Worm (Caenorhabditis elegans) whole organism, L4 larva: ENCODE measurements around the gene tag-209.

Experiments used
- ceh-20 ChIP-seq: fragments of 200-800 bp; sonication (Bioruptor generic); IDR thresholded peaks from 2 replicates; pipeline ENCODE4 v1.3.6; 2022; ENCODE audit warnings: missing genetic modification reagents, missing genetic modification characterization, missing compliant biosample characterization
- jun-1 ChIP-seq: fragments of 150-350 bp; optimal IDR thresholded peaks from 2 replicates; lab custom pipeline; 2014; ENCODE audit warnings: missing biosample characterization, missing genetic modification reagents, missing genetic modification characterization
- lin-39 ChIP-seq: fragments of 150-350 bp; optimal IDR thresholded peaks from 2 replicates; lab custom pipeline; 2014; ENCODE audit warnings: missing biosample characterization, missing genetic modification reagents, missing genetic modification characterization
- mep-1 ChIP-seq: fragments of 150-350 bp; sonication (generic microtip); optimal IDR thresholded peaks from 3 replicates; lab custom pipeline; 2014; ENCODE audit warnings: missing biosample characterization, missing genetic modification characterization
- pha-4 ChIP-seq, 2 experiments: fragments of 150-350 bp in 1 of 2; fragments of 200-800 bp in 1 of 2; sonication (Bioruptor generic) in 1 of 2; IDR thresholded peaks in 1 of 2; optimal IDR thresholded peaks in 1 of 2; 2 replicates each; pipeline versions ENCODE4 v1.3.6 to Lab custom; 2014 to 2022; ENCODE audit warnings: missing genetic modification characterization in 2 of 2, missing genetic modification reagents in 2 of 2, missing biosample characterization in 1 of 2, missing compliant biosample characterization in 1 of 2
- tag-97 ChIP-seq: fragments of 200-800 bp; sonication (Bioruptor generic); IDR thresholded peaks from 2 replicates; pipeline ENCODE4 v1.3.6; 2022; ENCODE audit warnings: missing genetic modification characterization, missing compliant biosample characterization
- unc-62 ChIP-seq, 3 experiments: fragments of 150-350 bp in 1 of 3; sonication (generic microtip); optimal IDR thresholded peaks in 2 of 3; peaks in 1 of 3; 1 replicate in 1 of 3; 2 replicates in 2 of 3; lab custom pipeline; 2014 to 2017; ENCODE audit warnings: missing biosample characterization in 3 of 3, missing genetic modification characterization in 3 of 3, missing genetic modification reagents in 3 of 3, missing genotype in 1 of 3

DNA sequence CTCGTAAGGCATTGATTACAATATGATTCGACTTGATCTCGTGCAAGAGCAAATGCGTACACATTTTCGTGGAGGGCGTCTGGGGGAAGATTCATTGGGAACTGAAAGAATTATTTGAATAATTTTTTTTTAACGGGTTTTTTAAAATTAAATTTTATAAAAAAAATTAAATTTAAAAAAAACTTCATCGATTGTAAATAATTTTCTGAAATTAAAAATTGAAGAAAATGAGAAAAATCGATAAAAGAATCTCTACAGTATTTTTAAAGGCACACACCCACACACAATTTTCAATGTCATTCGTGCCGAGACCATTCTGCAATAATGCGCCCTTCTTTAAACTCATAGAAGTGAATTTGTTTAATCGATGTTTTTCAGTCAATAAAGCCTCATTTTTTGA, 9.1 kb downstream of the tag-209 start, which contains the start of gene set-14:
- TF ChIP-seq unc-62 (GFP tag; optimal IDR thresholded peaks at IDR 0.05 in 1 of 2; lab: Kevin White, UChicago) (no peak), unc-62 (tag; optimal IDR thresholded peaks at IDR 0.05; lab: Kevin White, UChicago) (no peak), mep-1 (no peak), ceh-20 (GFP tag; lab: Robert Waterston, UW) (no peak), jun-1 (no peak), lin-39 (tag; lab: Kevin White, UChicago) (no peak), tag-97 (no peak), pha-4 (GFP tag; IDR thresholded peaks at IDR 0.05; lab: Robert Waterston, UW) (no peak), pha-4 (tag; optimal IDR thresholded peaks at IDR 0.05; lab: Kevin White, UChicago) (no peak)
